Worm (Caenorhabditis elegans) whole organism, L4/young adult: ENCODE results near the gene scl-27.

Source experiments
- W03F9.2 ChIP-seq: fragments of 150-350 bp; optimal IDR thresholded peaks from 2 replicates; lab custom pipeline; 2014; ENCODE audit warnings: missing biosample characterization, missing genetic modification characterization
- dao-5 ChIP-seq: sonication (generic microtip); optimal IDR thresholded peaks from 2 replicates; lab custom pipeline; 2016; ENCODE audit warnings: missing genotype, missing genetic modification characterization, moderate library complexity, missing compliant biosample characterization
- him-1 ChIP-seq: sonication (generic microtip); optimal IDR thresholded peaks from 2 replicates; lab custom pipeline; 2016; ENCODE audit warnings: missing genotype, missing genetic modification reagents, missing genetic modification characterization, missing compliant biosample characterization

- no peak for TF ChIP-seq dao-5
- TF ChIP-seq W03F9.2, result no peak
- no peak for TF ChIP-seq him-1
Measured at ce11 chrV:361291-361690, 38.5 kb upstream of the scl-27 start.
